Worm (Caenorhabditis elegans) whole organism, L3 larva: ENCODE data around the gene C33H5.16.
A peak's percentile ranks its signal among the peaks of the same experiment; 100 is the strongest.

Experiments used
- R02D3.7 ChIP-seq: fragments of 150-350 bp; optimal IDR thresholded peaks from 2 replicates; lab custom pipeline; 2014; ENCODE audit warnings: missing biosample characterization, missing genetic modification characterization
- ZK546.5 ChIP-seq: sonication (generic microtip); optimal IDR thresholded peaks from 2 replicates; lab custom pipeline; 2017; ENCODE audit warnings: missing biosample characterization, missing genetic modification characterization
- aly-2 ChIP-seq: fragments of 150-350 bp; optimal IDR thresholded peaks from 2 replicates; lab custom pipeline; 2014; ENCODE audit warnings: missing biosample characterization, missing genetic modification characterization
- ama-1 ChIP-seq: fragments of 150-350 bp; optimal IDR thresholded peaks from 2 replicates; lab custom pipeline; 2018
- ceh-16 ChIP-seq: sonication (generic microtip); optimal IDR thresholded peaks from 2 replicates; lab custom pipeline; 2017; ENCODE audit warnings: missing biosample characterization, missing genetic modification characterization
- ceh-82 ChIP-seq: fragments of 150-350 bp; optimal IDR thresholded peaks from 2 replicates; lab custom pipeline; 2014; ENCODE audit warnings: missing biosample characterization, missing genetic modification characterization
- ceh-9 ChIP-seq: sonication (generic microtip); optimal IDR thresholded peaks from 2 replicates; lab custom pipeline; 2018; ENCODE audit warnings: missing biosample characterization, missing genetic modification characterization
- daf-12 ChIP-seq: fragments of 150-350 bp; optimal IDR thresholded peaks from 2 replicates; lab custom pipeline; 2014; ENCODE audit warnings: missing biosample characterization, missing genetic modification reagents, missing genetic modification characterization
- elt-1 ChIP-seq: fragments of 150-350 bp; optimal IDR thresholded peaks from 2 replicates; lab custom pipeline; 2014; ENCODE audit warnings: missing biosample characterization, missing genetic modification characterization
- elt-2 ChIP-seq: sonication (generic microtip); optimal IDR thresholded peaks from 2 replicates; lab custom pipeline; 2016; ENCODE audit warnings: missing genetic modification reagents, mild to moderate bottlenecking, missing genetic modification characterization, missing compliant biosample characterization
- elt-3 ChIP-seq, 3 experiments: fragments of 150-350 bp in 1 of 3; sonication (generic microtip) in 2 of 3; optimal IDR thresholded peaks; 2 replicates in 2 of 3; 4 replicates in 1 of 3; lab custom pipeline; 2014 to 2017; ENCODE audit warnings: missing biosample characterization in 3 of 3, missing genetic modification characterization in 3 of 3
- eor-1 ChIP-seq, 2 experiments: fragments of 150-350 bp; optimal IDR thresholded peaks; 2 replicates each; lab custom pipeline; 2014 to 2018; ENCODE audit warnings: missing biosample characterization in 2 of 2, missing genetic modification characterization in 2 of 2
- fkh-10 ChIP-seq: sonication (generic microtip); optimal IDR thresholded peaks from 2 replicates; lab custom pipeline; 2017; ENCODE audit warnings: missing biosample characterization, missing genetic modification reagents, missing genetic modification characterization
- fkh-2 ChIP-seq: fragments of 150-350 bp; optimal IDR thresholded peaks from 2 replicates; lab custom pipeline; 2014; ENCODE audit warnings: missing biosample characterization, missing genetic modification reagents, missing genetic modification characterization
- fos-1 ChIP-seq: fragments of 150-350 bp; optimal IDR thresholded peaks from 2 replicates; lab custom pipeline; 2014; ENCODE audit warnings: missing biosample characterization, missing genetic modification characterization
- hmg-11 ChIP-seq: sonication (generic microtip); optimal IDR thresholded peaks from 2 replicates; lab custom pipeline; 2016; ENCODE audit warnings: missing genetic modification characterization, missing compliant biosample characterization
- jun-1 ChIP-seq: fragments of 150-350 bp; optimal IDR thresholded peaks from 2 replicates; lab custom pipeline; 2014; ENCODE audit warnings: missing biosample characterization, missing genetic modification reagents, missing genetic modification characterization
- lin-15B ChIP-seq: fragments of 150-350 bp; optimal IDR thresholded peaks from 2 replicates; lab custom pipeline; 2014; ENCODE audit warnings: missing biosample characterization, missing genetic modification characterization
- lin-39 ChIP-seq: fragments of 150-350 bp; optimal IDR thresholded peaks from 2 replicates; lab custom pipeline; 2018; ENCODE audit warnings: missing biosample characterization, missing genetic modification reagents, missing genetic modification characterization
- mml-1 ChIP-seq: fragments of 150-350 bp; sonication (generic microtip); optimal IDR thresholded peaks from 3 replicates; lab custom pipeline; 2014; ENCODE audit warnings: missing biosample characterization, missing genetic modification characterization
- nhr-11 ChIP-seq: fragments of 150-350 bp; optimal IDR thresholded peaks from 2 replicates; lab custom pipeline; 2014; ENCODE audit warnings: missing biosample characterization, missing genetic modification characterization
- nhr-12 ChIP-seq: fragments of 150-350 bp; optimal IDR thresholded peaks from 2 replicates; lab custom pipeline; 2014; ENCODE audit warnings: missing biosample characterization, missing genetic modification characterization
- nhr-23 ChIP-seq: fragments of 150-350 bp; optimal IDR thresholded peaks from 2 replicates; lab custom pipeline; 2014; ENCODE audit warnings: missing biosample characterization, missing genetic modification reagents, missing genetic modification characterization
- nhr-237 ChIP-seq: fragments of 150-350 bp; optimal IDR thresholded peaks from 2 replicates; lab custom pipeline; 2014; ENCODE audit warnings: missing biosample characterization, missing genetic modification characterization
- nhr-28 ChIP-seq: fragments of 150-350 bp; optimal IDR thresholded peaks from 2 replicates; lab custom pipeline; 2014; ENCODE audit warnings: missing biosample characterization, missing genetic modification characterization
- nhr-43 ChIP-seq: sonication (generic microtip); optimal IDR thresholded peaks from 2 replicates; lab custom pipeline; 2016; ENCODE audit warnings: mild to moderate bottlenecking, missing genetic modification characterization, missing compliant biosample characterization; ENCODE audit not compliant: poor library complexity, severe bottlenecking
- nhr-76 ChIP-seq: fragments of 150-350 bp; sonication (generic microtip); optimal IDR thresholded peaks from 5 replicates; lab custom pipeline; 2014; ENCODE audit warnings: missing biosample characterization, missing genetic modification characterization
- nhr-77 ChIP-seq: fragments of 150-350 bp; optimal IDR thresholded peaks from 2 replicates; lab custom pipeline; 2014; ENCODE audit warnings: missing biosample characterization, missing genetic modification characterization
- pha-4 ChIP-seq: fragments of 150-350 bp; optimal IDR thresholded peaks from 2 replicates; lab custom pipeline; 2014; ENCODE audit warnings: missing biosample characterization, missing genetic modification reagents, missing genetic modification characterization
- pqm-1 ChIP-seq: fragments of 150-350 bp; optimal IDR thresholded peaks from 2 replicates; lab custom pipeline; 2017; ENCODE audit warnings: missing biosample characterization, missing genetic modification characterization, inconsistent platforms
- tbx-2 ChIP-seq: sonication (generic microtip); optimal IDR thresholded peaks from 2 replicates; lab custom pipeline; 2016; ENCODE audit warnings: mild to moderate bottlenecking, missing genetic modification characterization, missing compliant biosample characterization
- unc-39 ChIP-seq: sonication (generic microtip); optimal IDR thresholded peaks from 4 replicates; lab custom pipeline; 2017; ENCODE audit warnings: missing biosample characterization, missing genetic modification characterization
- unc-62 ChIP-seq: fragments of 150-350 bp; sonication (generic microtip); optimal IDR thresholded peaks from 4 replicates; lab custom pipeline; 2014; ENCODE audit warnings: missing biosample characterization, missing genetic modification reagents, missing genetic modification characterization
- zag-1 ChIP-seq: fragments of 150-350 bp; optimal IDR thresholded peaks from 2 replicates; lab custom pipeline; 2014; ENCODE audit warnings: missing biosample characterization, missing genetic modification characterization
- ztf-11 ChIP-seq: fragments of 150-350 bp; optimal IDR thresholded peaks from 2 replicates; lab custom pipeline; 2014; ENCODE audit warnings: missing biosample characterization, missing genetic modification characterization
- ztf-4 ChIP-seq: fragments of 150-350 bp; optimal IDR thresholded peaks from 2 replicates; lab custom pipeline; 2014; ENCODE audit warnings: missing biosample characterization, missing genetic modification characterization

The C33H5.16 gene

ce11 chrIV:7808583-7808982 lies 5.4 kb upstream of the C33H5.16 start, which contains the start of gene C33H5.1:
Gene C33H5.1, plus strand, starts transcription at chrIV:7808912.
- TF ChIP-seq unc-39 (tag; lab: Kevin White, UChicago): no peak
- no peak for TF ChIP-seq jun-1 (tag; lab: Kevin White, UChicago)
- TF ChIP-seq elt-1 (tag; lab: Kevin White, UChicago): peak; percentile 83
- TF ChIP-seq ama-1 (lab: Kevin White, UChicago): no peak
- TF ChIP-seq nhr-77 (tag; lab: Kevin White, UChicago): no peak
- TF ChIP-seq R02D3.7 (tag; lab: Kevin White, UChicago): no peak

ce11 chrIV:7804740-7805139 lies 1.6 kb upstream of the C33H5.16 start, which contains the start of gene C33H5.2:
Gene C33H5.2, plus strand, starts transcription at chrIV:7805040.
- TF ChIP-seq eor-1 (tag; optimal IDR thresholded peaks at IDR 0.05; lab: Kevin White, UChicago): no peak
- TF ChIP-seq nhr-23 (tag; lab: Kevin White, UChicago): no peak
- no peak for TF ChIP-seq elt-1 (tag; lab: Kevin White, UChicago)
- no peak for TF ChIP-seq nhr-28 (tag; lab: Kevin White, UChicago)
- TF ChIP-seq fkh-2 (tag; lab: Kevin White, UChicago): no peak
- TF ChIP-seq nhr-11 (tag; lab: Kevin White, UChicago): no peak
- TF ChIP-seq aly-2 (tag; lab: Kevin White, UChicago): no peak
- TF ChIP-seq lin-39 (tag; lab: Kevin White, UChicago): no peak
- no peak for TF ChIP-seq pha-4 (tag; lab: Kevin White, UChicago)
- no peak for TF ChIP-seq lin-15B (tag; lab: Kevin White, UChicago)
- no peak for TF ChIP-seq R02D3.7 (tag; lab: Kevin White, UChicago)
- TF ChIP-seq elt-2 (tag; lab: Kevin White, UChicago): no peak
- no peak for TF ChIP-seq unc-39 (tag; lab: Kevin White, UChicago)

ce11 chrIV:7800338-7800737 lies 2.8 kb downstream of the C33H5.16 start:
- TF ChIP-seq elt-3 (tag; optimal IDR thresholded peaks at IDR 0.05; lab: Kevin White, UChicago) (no peak), elt-1 (tag; lab: Kevin White, UChicago) (no peak), nhr-12 (tag; lab: Kevin White, UChicago) (no peak), tbx-2 (tag; lab: Kevin White, UChicago) (no peak), nhr-76 (tag; lab: Kevin White, UChicago) (no peak), ceh-9 (tag; lab: Kevin White, UChicago) (no peak), mml-1 (tag; lab: Kevin White, UChicago) (no peak), ceh-82 (no peak), ama-1 (lab: Kevin White, UChicago) (no peak), ztf-11 (no peak), daf-12 (no peak), nhr-77 (tag; lab: Kevin White, UChicago) (no peak), lin-39 (tag; lab: Kevin White, UChicago) (no peak), aly-2 (tag; lab: Kevin White, UChicago) (no peak), ztf-4 (no peak), nhr-237 (tag; lab: Kevin White, UChicago) (no peak)

ce11 chrIV:7796432-7797113 lies 6.6 kb downstream of the C33H5.16 start, which contains the start of gene sgo-1:
Gene sgo-1, minus strand, starts transcription at chrIV:7796482.
- TF ChIP-seq ama-1 (lab: Kevin White, UChicago) (no peak), pqm-1 (no peak)

- TF ChIP-seq ceh-16 (tag; lab: Kevin White, UChicago) (no peak), nhr-43 (tag; lab: Kevin White, UChicago) (no peak), ztf-11 (no peak), R02D3.7 (tag; lab: Kevin White, UChicago) (no peak), unc-62 (GFP tag; lab: Kevin White, UChicago) (no peak), ceh-9 (tag; lab: Kevin White, UChicago) (no peak), mml-1 (tag; lab: Kevin White, UChicago) (no peak), fkh-2 (tag; lab: Kevin White, UChicago) (no peak), jun-1 (tag; lab: Kevin White, UChicago) (no peak), elt-1 (tag; lab: Kevin White, UChicago) (no peak), fkh-10 (GFP tag; lab: Kevin White, UChicago) (no peak), nhr-28 (tag; lab: Kevin White, UChicago) (no peak), fos-1 (no peak), hmg-11 (tag; lab: Kevin White, UChicago) (no peak), nhr-77 (tag; lab: Kevin White, UChicago) (no peak), nhr-76 (tag; lab: Kevin White, UChicago) (no peak), ZK546.5 (tag; lab: Kevin White, UChicago) (no peak), tbx-2 (tag; lab: Kevin White, UChicago) (no peak), zag-1 (no peak)
These were observed 8.4 kb downstream of the C33H5.16 start, which contains the start of gene ntp-1 for ce11 chrIV:7794709-7795108. Gene ntp-1, minus strand, starts transcription at chrIV:7794809.
